Fruit fly (Drosophila melanogaster) whole organism, embryonic: ENCODE data around the gene wtrw.
A peak's percentile ranks its signal among the peaks of the same experiment; 100 is the strongest.

Source experiments
- Atf-2 ChIP-seq: fragments of 200-800 bp; sonication (Bioruptor generic); optimal IDR thresholded peaks from 2 replicates; lab custom pipeline; 2016; ENCODE audit warnings: missing biosample characterization, missing genetic modification characterization
- CG10543 ChIP-seq: fragments of 200-800 bp; sonication (Bioruptor generic); optimal IDR thresholded peaks from 3 replicates; lab custom pipeline; 2017; ENCODE audit warnings: missing biosample characterization, mild to moderate bottlenecking, missing genetic modification characterization, moderate library complexity
- CG12219 ChIP-seq: fragments of 200-800 bp; sonication (Bioruptor generic); optimal IDR thresholded peaks from 3 replicates; lab custom pipeline; 2018; ENCODE audit warnings: missing biosample characterization, mild to moderate bottlenecking, missing genetic modification characterization
- CG14014 ChIP-seq: fragments of 200-800 bp; sonication (Bioruptor generic); IDR thresholded peaks from 2 replicates; pipeline ENCODE4 v1.3.6; 2022; ENCODE audit warnings: missing biosample characterization, missing genetic modification characterization
- CG14441 ChIP-seq: fragments of 200-800 bp; sonication (Bioruptor generic); IDR thresholded peaks from 2 replicates; pipeline ENCODE4 v1.3.6; 2022; ENCODE audit warnings: missing biosample characterization, missing genetic modification characterization
- CG1602 ChIP-seq: fragments of 200-800 bp; sonication (Bioruptor generic); optimal IDR thresholded peaks from 3 replicates; lab custom pipeline; 2016; ENCODE audit warnings: missing biosample characterization, missing genetic modification characterization
- CG17612 ChIP-seq: fragments of 200-800 bp; sonication (Bioruptor generic); IDR thresholded peaks from 2 replicates; pipeline ENCODE4 v1.3.6; 2022; ENCODE audit warnings: missing biosample characterization, missing genetic modification characterization
- CG17802 ChIP-seq: fragments of 200-800 bp; sonication (Bioruptor generic); optimal IDR thresholded peaks from 2 replicates; lab custom pipeline; 2018; ENCODE audit warnings: missing biosample characterization, mild to moderate bottlenecking, missing genetic modification characterization, moderate library complexity
- CG17829 ChIP-seq: fragments of 200-800 bp; optimal IDR thresholded peaks from 2 replicates; lab custom pipeline; 2019; ENCODE audit warnings: missing biosample characterization, mild to moderate bottlenecking, missing genetic modification characterization, moderate library complexity
- CG18011 ChIP-seq: fragments of 200-800 bp; sonication (Bioruptor generic); optimal IDR thresholded peaks from 2 replicates; lab custom pipeline; 2017; ENCODE audit warnings: missing biosample characterization, missing genetic modification characterization, mild to moderate bottlenecking, moderate library complexity, missing genotype
- CG31365 ChIP-seq: fragments of 200-800 bp; sonication (Bioruptor generic); optimal IDR thresholded peaks from 2 replicates; lab custom pipeline; 2018; ENCODE audit warnings: missing biosample characterization, mild to moderate bottlenecking, missing genetic modification characterization
- CG32767 ChIP-seq: fragments of 200-800 bp; sonication (Bioruptor generic); IDR thresholded peaks from 2 replicates; pipeline ENCODE4 v1.3.6; 2022; ENCODE audit warnings: missing biosample characterization, missing genetic modification characterization
- CG3281 ChIP-seq: fragments of 200-800 bp; sonication (Bioruptor generic); optimal IDR thresholded peaks from 3 replicates; lab custom pipeline; 2017; ENCODE audit warnings: missing biosample characterization, mild to moderate bottlenecking, missing genetic modification characterization
- CG34224 ChIP-seq: fragments of 200-800 bp; sonication (Bioruptor generic); IDR thresholded peaks from 3 replicates; pipeline ENCODE4 v1.3.6; 2022; ENCODE audit warnings: missing biosample characterization, missing genetic modification characterization; ENCODE audit not compliant: partially characterized antibody
- CG34422 ChIP-seq: fragments of 200-800 bp; sonication (Bioruptor generic); IDR thresholded peaks from 3 replicates; pipeline ENCODE4 v1.3.6; 2022; ENCODE audit warnings: missing biosample characterization, missing genetic modification characterization
- CG3995 ChIP-seq: fragments of 200-800 bp; sonication (Bioruptor generic); optimal IDR thresholded peaks from 3 replicates; lab custom pipeline; 2016; ENCODE audit warnings: missing biosample characterization, missing genetic modification characterization
- CG4360 ChIP-seq: fragments of 200-800 bp; sonication (Bioruptor generic); IDR thresholded peaks from 2 replicates; pipeline ENCODE4 v1.3.6; 2022; ENCODE audit warnings: missing biosample characterization, missing genetic modification characterization
- CG7271 ChIP-seq: fragments of 200-800 bp; sonication (Bioruptor generic); optimal IDR thresholded peaks from 2 replicates; lab custom pipeline; 2018; ENCODE audit warnings: missing biosample characterization, mild to moderate bottlenecking, missing genetic modification characterization, moderate library complexity
- CG9215 ChIP-seq: fragments of 200-800 bp; sonication (Bioruptor generic); IDR thresholded peaks from 2 replicates; pipeline ENCODE4 v1.3.6; 2022; ENCODE audit warnings: missing biosample characterization, missing genetic modification characterization
- CG9876 ChIP-seq: fragments of 200-800 bp; sonication (Bioruptor generic); optimal IDR thresholded peaks from 2 replicates; lab custom pipeline; 2016; ENCODE audit warnings: missing biosample characterization, missing genetic modification characterization
- Fer1 ChIP-seq: fragments of 200-800 bp; sonication (Bioruptor generic); optimal IDR thresholded peaks from 2 replicates; lab custom pipeline; 2017; ENCODE audit warnings: missing biosample characterization, mild to moderate bottlenecking, missing genetic modification characterization
- H15 ChIP-seq: fragments of 200-800 bp; sonication (Bioruptor generic); IDR thresholded peaks from 3 replicates; pipeline ENCODE4 v1.3.6; 2022; ENCODE audit warnings: missing biosample characterization, missing genetic modification characterization
- Hsf ChIP-seq: fragments of 200-800 bp; sonication (Bioruptor generic); optimal IDR thresholded peaks from 3 replicates; lab custom pipeline; 2016; ENCODE audit warnings: missing biosample characterization, missing genetic modification characterization
- Kr ChIP-seq: fragments of 200-800 bp; sonication (Bioruptor generic); optimal IDR thresholded peaks from 2 replicates; lab custom pipeline; 2017; ENCODE audit warnings: missing biosample characterization, mild to moderate bottlenecking, missing genetic modification characterization
- Lim3 ChIP-seq: fragments of 200-800 bp; sonication (Bioruptor generic); IDR thresholded peaks from 2 replicates; pipeline ENCODE4 v1.3.6; 2022; ENCODE audit warnings: missing biosample characterization, missing genetic modification characterization
- Mrtf ChIP-seq: fragments of 200-800 bp; sonication (Bioruptor generic); IDR thresholded peaks from 3 replicates; pipeline ENCODE4 v1.3.6; 2022; ENCODE audit warnings: missing biosample characterization, missing genetic modification characterization
- Neu2 ChIP-seq: fragments of 200-800 bp; sonication (Bioruptor generic); optimal IDR thresholded peaks from 3 replicates; lab custom pipeline; 2016; ENCODE audit warnings: missing biosample characterization, missing genetic modification characterization, borderline replicate concordance
- Nf-YC ChIP-seq: fragments of 200-800 bp; optimal IDR thresholded peaks from 3 replicates; lab custom pipeline; 2019; ENCODE audit warnings: missing biosample characterization, mild to moderate bottlenecking, missing genetic modification characterization, moderate library complexity
- Oaz ChIP-seq: fragments of 200-800 bp; sonication (Bioruptor generic); IDR thresholded peaks from 2 replicates; pipeline ENCODE4 v1.3.6; 2022; ENCODE audit warnings: missing biosample characterization, missing genetic modification characterization
- Oli ChIP-seq: fragments of 200-800 bp; sonication (Bioruptor generic); optimal IDR thresholded peaks from 2 replicates; lab custom pipeline; 2018; ENCODE audit warnings: missing biosample characterization, mild to moderate bottlenecking, missing genetic modification characterization, moderate library complexity
- Optix ChIP-seq: fragments of 200-800 bp; sonication (Bioruptor generic); IDR thresholded peaks from 3 replicates; pipeline ENCODE4 v1.3.6; 2022; ENCODE audit warnings: missing biosample characterization, missing genetic modification characterization
- Sry-δ ChIP-seq: fragments of 200-800 bp; sonication (Bioruptor generic); optimal IDR thresholded peaks from 2 replicates; lab custom pipeline; 2016; ENCODE audit warnings: missing biosample characterization, missing genetic modification characterization
- amos ChIP-seq: fragments of 200-800 bp; sonication (Bioruptor generic); IDR thresholded peaks from 2 replicates; pipeline ENCODE4 v1.3.6; 2022; ENCODE audit warnings: missing biosample characterization, missing genetic modification characterization; ENCODE audit not compliant: partially characterized antibody
- ato ChIP-seq: fragments of 200-800 bp; sonication (Bioruptor generic); IDR thresholded peaks from 2 replicates; pipeline ENCODE4 v1.3.6; 2022; ENCODE audit warnings: missing biosample characterization, missing genetic modification characterization; ENCODE audit not compliant: partially characterized antibody
- bab2 ChIP-seq: fragments of 200-800 bp; sonication (Bioruptor generic); optimal IDR thresholded peaks from 2 replicates; lab custom pipeline; 2016; ENCODE audit warnings: missing biosample characterization, missing genetic modification characterization
- cwo ChIP-seq: fragments of 200-800 bp; sonication (Bioruptor generic); optimal IDR thresholded peaks from 3 replicates; lab custom pipeline; 2017; ENCODE audit warnings: missing biosample characterization, missing genetic modification characterization, mild to moderate bottlenecking, moderate library complexity, missing genetic modification reagents
- dmrt99B ChIP-seq: fragments of 200-800 bp; sonication (Bioruptor generic); optimal IDR thresholded peaks from 2 replicates; lab custom pipeline; 2018; ENCODE audit warnings: missing biosample characterization, mild to moderate bottlenecking, missing genetic modification characterization, moderate library complexity
- dysf ChIP-seq: fragments of 200-800 bp; sonication (Bioruptor generic); IDR thresholded peaks from 3 replicates; pipeline ENCODE4 v1.3.6; 2022; ENCODE audit warnings: missing biosample characterization, missing genetic modification characterization
- hth ChIP-seq: fragments of >200 bp; optimal IDR thresholded peaks from 2 replicates; lab custom pipeline; 2017; ENCODE audit warnings: inconsistent platforms
- inv ChIP-seq: fragments of 200-800 bp; sonication (Bioruptor generic); IDR thresholded peaks from 2 replicates; pipeline ENCODE4 v1.3.6; 2022; ENCODE audit warnings: missing biosample characterization, missing genetic modification characterization; ENCODE audit not compliant: partially characterized antibody
- lbe ChIP-seq: fragments of 200-800 bp; sonication (Bioruptor generic); optimal IDR thresholded peaks from 2 replicates; lab custom pipeline; 2016; ENCODE audit warnings: missing biosample characterization, mild to moderate bottlenecking, missing genetic modification characterization
- luna ChIP-seq: fragments of 200-800 bp; sonication (Bioruptor generic); optimal IDR thresholded peaks from 2 replicates; lab custom pipeline; 2016; ENCODE audit warnings: missing biosample characterization, missing genetic modification characterization
- p53 ChIP-seq: fragments of 200-800 bp; sonication (Bioruptor generic); optimal IDR thresholded peaks from 2 replicates; lab custom pipeline; 2016; ENCODE audit warnings: missing biosample characterization, missing genetic modification characterization
- pb ChIP-seq: fragments of 200-800 bp; sonication (Bioruptor generic); optimal IDR thresholded peaks from 3 replicates; lab custom pipeline; 2016; ENCODE audit warnings: missing biosample characterization, missing genetic modification characterization
- pho ChIP-seq: fragments of 200-800 bp; sonication (Bioruptor generic); optimal IDR thresholded peaks from 2 replicates; lab custom pipeline; 2016; ENCODE audit warnings: missing biosample characterization, missing genetic modification characterization
- pzg ChIP-seq: fragments of 200-800 bp; sonication (Bioruptor generic); optimal IDR thresholded peaks from 3 replicates; lab custom pipeline; 2018; ENCODE audit warnings: missing biosample characterization, mild to moderate bottlenecking, missing genetic modification characterization, moderate library complexity
- rib ChIP-seq: fragments of 200-800 bp; sonication (Bioruptor generic); IDR thresholded peaks from 2 replicates; pipeline ENCODE4 v1.3.6; 2022; ENCODE audit warnings: missing biosample characterization, missing genetic modification characterization
- scrt ChIP-seq: fragments of 200-800 bp; sonication (Bioruptor generic); optimal IDR thresholded peaks from 2 replicates; lab custom pipeline; 2018; ENCODE audit warnings: missing biosample characterization, mild to moderate bottlenecking, missing genetic modification characterization, moderate library complexity
- stc ChIP-seq: fragments of 200-800 bp; sonication (Bioruptor generic); IDR thresholded peaks from 2 replicates; pipeline ENCODE4 v1.3.6; 2022; ENCODE audit warnings: missing biosample characterization, missing genetic modification characterization
- tna ChIP-seq: fragments of 200-800 bp; sonication (Bioruptor generic); IDR thresholded peaks from 2 replicates; pipeline ENCODE4 v1.3.6; 2022; ENCODE audit warnings: missing biosample characterization, missing genetic modification characterization; ENCODE audit not compliant: partially characterized antibody
- unc-4 ChIP-seq: fragments of 200-800 bp; sonication (Bioruptor generic); IDR thresholded peaks from 2 replicates; pipeline ENCODE4 v1.3.6; 2022; ENCODE audit warnings: missing biosample characterization, missing genetic modification characterization; ENCODE audit not compliant: partially characterized antibody

Gene wtrw

DNA sequence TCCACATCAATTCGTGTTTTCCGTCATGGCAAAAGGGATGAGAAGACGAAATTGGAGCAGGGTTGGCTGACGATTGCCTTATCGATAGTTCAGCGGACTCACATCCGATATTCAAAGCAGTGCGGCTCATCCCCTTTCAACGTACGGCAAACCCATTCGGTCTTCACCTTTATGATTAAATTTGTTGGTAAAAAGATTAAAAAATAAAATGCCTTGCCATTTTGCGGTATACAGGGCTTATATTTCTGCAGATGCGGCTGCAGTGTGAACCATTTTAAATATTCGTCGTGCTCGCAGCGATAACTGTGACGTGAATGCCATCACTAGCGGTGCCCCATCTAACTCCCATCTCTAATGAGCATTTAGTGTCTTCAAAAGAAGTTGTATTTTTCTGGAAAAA is 16.2 kb downstream of the wtrw start, which contains the start of the genes Taf7 and EMC1 (continued):
- TF ChIP-seq CG3995 (GFP tag; lab: Kevin White, UChicago) = peak; percentile 99
- TF ChIP-seq CG34422 = 0 out of 3 replicates have a peak, but pooled peaks have one; percentile 11
- TF ChIP-seq CG9876 (GFP tag; lab: Kevin White, UChicago) = peak; percentile 50
- TF ChIP-seq CG17612 (GFP tag; lab: Robert Waterston, UW) = no peak
- no peak for TF ChIP-seq CG14014
- TF ChIP-seq pb (GFP tag; lab: Kevin White, UChicago) = peak; percentile 35
- no peak for TF ChIP-seq H15 (GFP tag; lab: Robert Waterston, UW)
- TF ChIP-seq CG7271 (tag; lab: Kevin White, UChicago) = no peak
- TF ChIP-seq CG3281 (GFP tag; lab: Kevin White, UChicago) = no peak
- no peak for TF ChIP-seq CG32767 (GFP tag; lab: Robert Waterston, UW)
- TF ChIP-seq Optix (GFP tag; lab: Robert Waterston, UW) = no peak
- no peak for TF ChIP-seq Nf-YC (tag; lab: Kevin White, UChicago)
- peak; percentile 59 for TF ChIP-seq CG17829 (tag; lab: Kevin White, UChicago)
- TF ChIP-seq CG34224 (GFP tag; lab: Robert Waterston, UW) = peak; percentile 89
- TF ChIP-seq ato (GFP tag; lab: Robert Waterston, UW) = no peak; the same call in none of the 2 replicates
- peak; percentile 83 for TF ChIP-seq pzg (GFP tag; lab: Kevin White, UChicago)
- TF ChIP-seq scrt (GFP tag; lab: Kevin White, UChicago) = no peak
- peak; percentile 77; the same call in 1 of the 2 replicates for TF ChIP-seq tna (GFP tag; lab: Robert Waterston, UW)
- no peak for TF ChIP-seq dysf
- no peak for TF ChIP-seq CG14441 (GFP tag; lab: Robert Waterston, UW)
- peak; percentile 60 for TF ChIP-seq Hsf (GFP tag; lab: Kevin White, UChicago)
- peak; percentile 20 for TF ChIP-seq p53
- peak; percentile 94 for TF ChIP-seq unc-4 (GFP tag; lab: Robert Waterston, UW)
- peak; percentile 87 for TF ChIP-seq CG17802 (tag; lab: Kevin White, UChicago)
- TF ChIP-seq stc (GFP tag; lab: Robert Waterston, UW) = no peak
- TF ChIP-seq pho (GFP tag; lab: Kevin White, UChicago) = peak; percentile 64
- peak; percentile 13 for TF ChIP-seq luna (GFP tag; lab: Kevin White, UChicago)
- peak; percentile 65 for TF ChIP-seq CG31365
- no peak for TF ChIP-seq CG18011 (GFP tag; lab: Kevin White, UChicago)
- TF ChIP-seq bab2 (GFP tag; lab: Kevin White, UChicago) = peak; percentile 38
- no peak for TF ChIP-seq Mrtf (GFP tag; lab: Robert Waterston, UW)
- TF ChIP-seq inv (GFP tag; lab: Robert Waterston, UW) = peak; percentile 98
- peak; percentile 88 for TF ChIP-seq amos
- no peak for TF ChIP-seq CG4360 (GFP tag; lab: Robert Waterston, UW)
- TF ChIP-seq Lim3 (GFP tag; lab: Robert Waterston, UW) = no peak
- TF ChIP-seq rib (GFP tag; lab: Robert Waterston, UW) = no peak
- TF ChIP-seq CG10543 = no peak
- TF ChIP-seq Atf-2 (GFP tag; lab: Kevin White, UChicago) = peak; percentile 27
- no peak for TF ChIP-seq dmrt99B (tag; lab: Kevin White, UChicago)
- no peak for TF ChIP-seq Oli (tag; lab: Kevin White, UChicago)
- no peak for TF ChIP-seq lbe
- TF ChIP-seq Neu2 = peak; percentile 46
- TF ChIP-seq CG12219 (GFP tag; lab: Kevin White, UChicago) = no peak
- peak; percentile 100 for TF ChIP-seq Sry-δ
- TF ChIP-seq cwo (GFP tag; lab: Kevin White, UChicago) = no peak
- no peak for TF ChIP-seq hth (lab: Kevin White, UChicago)
- no peak for TF ChIP-seq CG9215 (GFP tag; lab: Robert Waterston, UW)
- TF ChIP-seq CG1602 (GFP tag; lab: Kevin White, UChicago) = peak; percentile 30
- TF ChIP-seq Oaz (GFP tag; lab: Robert Waterston, UW) = no peak
- no peak for TF ChIP-seq Fer1 (GFP tag; lab: Kevin White, UChicago)
- TF ChIP-seq Kr (GFP tag; lab: Kevin White, UChicago) = no peak
